Worm (Caenorhabditis elegans) whole organism, L4/young adult: ENCODE results near the gene T05H10.4.

Experiments
- W03F9.2 ChIP-seq: fragments of 150-350 bp; optimal IDR thresholded peaks from 2 replicates; lab custom pipeline; 2014; ENCODE audit warnings: missing biosample characterization, missing genetic modification characterization
- dao-5 ChIP-seq: sonication (generic microtip); optimal IDR thresholded peaks from 2 replicates; lab custom pipeline; 2016; ENCODE audit warnings: missing genotype, missing genetic modification characterization, moderate library complexity, missing compliant biosample characterization
- him-1 ChIP-seq: sonication (generic microtip); optimal IDR thresholded peaks from 2 replicates; lab custom pipeline; 2016; ENCODE audit warnings: missing genotype, missing genetic modification reagents, missing genetic modification characterization, missing compliant biosample characterization

DNA sequence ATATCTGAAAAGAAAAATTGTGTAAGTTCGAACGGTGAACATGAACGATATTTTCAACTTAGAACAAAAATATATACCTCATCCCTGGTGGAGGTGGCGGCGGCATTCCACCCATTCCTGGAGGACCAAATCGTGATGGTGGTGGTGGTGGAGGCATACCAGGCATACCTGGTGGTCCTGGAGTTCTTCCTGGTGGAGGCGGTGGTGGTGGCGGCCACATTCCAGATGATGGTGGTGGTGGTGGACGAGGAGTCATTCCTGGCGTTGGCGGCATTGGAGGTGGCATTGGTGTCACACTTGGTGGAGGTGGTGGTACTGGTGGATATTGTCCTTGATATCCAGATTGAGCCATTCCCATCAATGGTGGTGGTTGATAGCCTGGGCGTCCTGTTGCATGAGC is 18.3 kb upstream of the T05H10.4 start:
- TF ChIP-seq him-1 (tag; lab: Kevin White, UChicago) (no peak), W03F9.2 (tag; lab: Kevin White, UChicago) (no peak), dao-5 (tag; lab: Kevin White, UChicago) (no peak)
